Worm (Caenorhabditis elegans): ENCODE data around the gene F57G9.3.
A peak's percentile ranks its signal among the peaks of the same experiment; 100 is the strongest.

The F57G9.3 gene

ce11 chrII:12362262-12362661 is 47.7 kb downstream of the F57G9.3 start:
- TF ChIP-seq dve-1 (tag; optimal IDR thresholded peaks at IDR 0.05; ENCODE audit: insufficient read depth) (no peak), F44E2.7 (GFP tag; IDR thresholded peaks at IDR 0.05) (0 out of 2 replicates have a peak, but pooled peaks have one; percentile 13), lin-39 (tag; optimal IDR thresholded peaks at IDR 0.05) (no peak), egl-43 (GFP tag; IDR thresholded peaks at IDR 0.05) (peak; percentile 74), daf-12 (tag; optimal IDR thresholded peaks at IDR 0.05) (no peak), daf-19 (GFP tag; conservative IDR thresholded peaks at IDR 0.05) (no peak), mes-2 (tag; optimal IDR thresholded peaks at IDR 0.05; ENCODE audit: poor library complexity, severe bottlenecking) (peak; percentile 46), duxl-1 (tag; optimal IDR thresholded peaks at IDR 0.05; ENCODE audit: poor library complexity) (peak; percentile 21), arid-1 (GFP tag; conservative IDR thresholded peaks at IDR 0.05) (0 out of 2 replicates have a peak, but pooled peaks have one; percentile 11), rbr-2 (tag; optimal IDR thresholded peaks at IDR 0.05) (no peak), sdz-12 (GFP tag; optimal IDR thresholded peaks at IDR 0.05) (no peak), Y48G9A.11 (GFP tag; IDR thresholded peaks at IDR 0.05) (peak; percentile 48; the same call in 1 of the 2 replicates), ztf-7 (tag; optimal IDR thresholded peaks at IDR 0.05) (no peak), ceh-44 (GFP tag; IDR thresholded peaks at IDR 0.05) (0 out of 2 replicates have a peak, but pooled peaks have one; percentile 12), pha-4 (GFP tag; IDR thresholded peaks at IDR 0.05) (peak; percentile 35; the same call in 1 of the 2 replicates), pha-4 (tag; optimal IDR thresholded peaks at IDR 0.05) (no peak), madf-9 (GFP tag; conservative IDR thresholded peaks at IDR 0.05) (0 out of 2 replicates have a peak, but pooled peaks have one; percentile 29), lin-38 (GFP tag; IDR thresholded peaks at IDR 0.05) (peak; percentile 46), lim-7 (GFP tag; IDR thresholded peaks at IDR 0.05) (peak; percentile 80; the same call in 1 of the 2 replicates), snpc-1.2 (GFP tag; IDR thresholded peaks at IDR 0.05) (peak; percentile 20; the same call in 1 of the 2 replicates), F26F4.8 (GFP tag; conservative IDR thresholded peaks at IDR 0.05) (0 out of 2 replicates have a peak, but pooled peaks have one; percentile 44), vab-7 (GFP tag; IDR thresholded peaks at IDR 0.05) (peak; percentile 54; the same call in 1 of the 2 replicates), ZK337.2 (GFP tag; IDR thresholded peaks at IDR 0.05) (0 out of 2 replicates have a peak, but pooled peaks have one; percentile 36), mdl-1 (tag; optimal IDR thresholded peaks at IDR 0.05) (no peak)
